Worm (Caenorhabditis elegans) whole organism, early embryonic: ENCODE measurements around the gene T11F8.5.
"Not testable (repeated sequence)": the region's sequence is repeated elsewhere in the genome, so short reads cannot be mapped to it uniquely, and the experiment has no call there.

ENCODE experiments used
- B0310.2 ChIP-seq: sonication (generic microtip); optimal IDR thresholded peaks from 2 replicates; lab custom pipeline; 2016; ENCODE audit warnings: mild to moderate bottlenecking, missing genetic modification characterization, missing compliant biosample characterization
- F13C5.2 ChIP-seq: sonication (generic microtip); optimal IDR thresholded peaks from 2 replicates; lab custom pipeline; 2017; ENCODE audit warnings: mild to moderate bottlenecking, missing genetic modification characterization, inconsistent platforms, missing compliant biosample characterization
- aly-1 ChIP-seq: sonication (generic microtip); optimal IDR thresholded peaks from 2 replicates; lab custom pipeline; 2016; ENCODE audit warnings: missing genetic modification characterization, missing compliant biosample characterization
- ama-1 ChIP-seq: fragments of 150-350 bp; optimal IDR thresholded peaks from 2 replicates; lab custom pipeline; 2014
- ceh-13 ChIP-seq: fragments of 200-800 bp; sonication (Bioruptor generic); optimal IDR thresholded peaks from 2 replicates; lab custom pipeline; 2018; ENCODE audit warnings: mild to moderate bottlenecking, missing genetic modification characterization, missing compliant biosample characterization
- ceh-36 ChIP-seq: sonication (generic microtip); optimal IDR thresholded peaks from 2 replicates; lab custom pipeline; 2016; ENCODE audit warnings: missing genetic modification characterization, inconsistent platforms, missing compliant biosample characterization
- ets-7 ChIP-seq: sonication (generic microtip); optimal IDR thresholded peaks from 2 replicates; lab custom pipeline; 2016; ENCODE audit warnings: missing genotype, missing genetic modification characterization, missing compliant biosample characterization
- flt-1 ChIP-seq: fragments of 200-800 bp; sonication (Bioruptor generic); IDR thresholded peaks from 2 replicates; pipeline ENCODE4 v1.3.6; 2022; ENCODE audit warnings: missing genetic modification characterization, missing compliant biosample characterization
- hmbx-1 ChIP-seq: sonication (generic microtip); optimal IDR thresholded peaks from 2 replicates; lab custom pipeline; 2016; ENCODE audit warnings: mild to moderate bottlenecking, missing genetic modification characterization, missing compliant biosample characterization
- hmg-4 ChIP-seq: fragments of 200-800 bp; sonication (Bioruptor generic); optimal IDR thresholded peaks from 2 replicates; lab custom pipeline; 2018; ENCODE audit warnings: mild to moderate bottlenecking, missing genetic modification characterization, missing compliant biosample characterization
- hnd-1 ChIP-seq: sonication (generic microtip); optimal IDR thresholded peaks from 2 replicates; lab custom pipeline; 2016; ENCODE audit warnings: missing genetic modification characterization, missing compliant biosample characterization
- pes-1 ChIP-seq: fragments of 200-800 bp; sonication (Bioruptor generic); IDR thresholded peaks from 2 replicates; pipeline ENCODE4 v1.3.6; 2022; ENCODE audit warnings: missing genetic modification reagents, missing genetic modification characterization, missing compliant biosample characterization
- scrt-1 ChIP-seq: fragments of 200-800 bp; sonication (Bioruptor generic); IDR thresholded peaks from 2 replicates; pipeline ENCODE4 v1.3.6; 2022; ENCODE audit warnings: missing genetic modification characterization, missing compliant biosample characterization
- sea-1 ChIP-seq: fragments of 200-800 bp; sonication (Bioruptor generic); conservative IDR thresholded peaks from 2 replicates; pipeline ENCODE4 v1.3.6; 2022; ENCODE audit warnings: missing genetic modification characterization, missing compliant biosample characterization
- tbx-11 ChIP-seq: fragments of 200-800 bp; sonication (Bioruptor generic); IDR thresholded peaks from 2 replicates; pipeline ENCODE4 v1.3.6; 2022; ENCODE audit warnings: missing genetic modification characterization, missing compliant biosample characterization
- tbx-37 ChIP-seq: fragments of 200-800 bp; sonication (Bioruptor generic); conservative IDR thresholded peaks from 2 replicates; pipeline ENCODE4 v1.3.6; 2022; ENCODE audit warnings: missing genetic modification reagents, missing genetic modification characterization, missing compliant biosample characterization
- tra-4 ChIP-seq: sonication (generic microtip); optimal IDR thresholded peaks from 2 replicates; lab custom pipeline; 2017; ENCODE audit warnings: missing genetic modification characterization, missing compliant biosample characterization

T11F8.5 gene

DNA sequence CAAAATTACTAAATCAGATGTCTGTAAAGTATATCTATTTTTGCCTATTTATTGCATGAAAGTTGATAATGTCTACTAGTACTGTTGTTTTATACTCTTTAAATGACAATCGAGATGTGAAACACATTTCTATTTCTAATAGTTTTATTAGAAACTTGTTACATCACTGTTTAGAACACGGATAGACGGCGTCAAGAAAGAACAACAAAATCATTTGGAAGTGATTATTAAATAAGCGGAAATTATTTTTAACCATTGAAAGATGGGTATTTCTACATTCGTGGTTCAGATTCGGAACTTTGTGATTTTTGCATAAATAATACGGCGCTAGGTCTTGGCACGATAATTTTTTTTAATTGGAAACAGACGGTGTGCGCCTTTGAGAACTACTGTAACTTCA is 9.7 kb upstream of the T11F8.5 start:
- TF ChIP-seq F13C5.2 (tag; lab: Kevin White, UChicago) (no peak), tbx-11 (GFP tag; lab: Robert Waterston, UW) (no peak), aly-1 (tag; lab: Kevin White, UChicago) (no peak), B0310.2 (tag; lab: Kevin White, UChicago) (no peak), ets-7 (tag; lab: Kevin White, UChicago) (no peak)

DNA sequence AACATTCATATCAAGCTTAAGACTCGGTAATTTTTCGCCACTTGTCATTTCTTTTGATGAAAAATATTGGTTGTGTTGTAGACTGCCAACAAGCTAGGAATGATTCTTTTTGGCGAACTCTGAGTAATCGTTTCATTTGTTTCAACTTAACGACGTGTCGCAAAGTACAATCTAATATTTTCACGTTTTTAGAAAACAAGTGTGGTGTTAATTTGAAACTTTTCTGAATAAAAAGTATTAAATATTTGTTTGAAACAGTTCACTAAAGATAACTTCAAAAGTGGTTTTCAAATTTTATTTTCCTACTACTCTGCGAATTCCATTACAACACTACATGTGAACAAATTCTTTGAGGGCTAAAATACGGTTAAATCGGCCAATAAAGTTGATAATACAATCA is 6.4 kb upstream of the T11F8.5 start, which contains the start of gene T11F8.4:
Gene T11F8.4 (minus strand): TSS at position 101 of the 400 bp plus-strand sequence.
- TF ChIP-seq flt-1 (GFP tag; lab: Robert Waterston, UW): no peak
- TF ChIP-seq F13C5.2 (tag; lab: Kevin White, UChicago): no peak

DNA sequence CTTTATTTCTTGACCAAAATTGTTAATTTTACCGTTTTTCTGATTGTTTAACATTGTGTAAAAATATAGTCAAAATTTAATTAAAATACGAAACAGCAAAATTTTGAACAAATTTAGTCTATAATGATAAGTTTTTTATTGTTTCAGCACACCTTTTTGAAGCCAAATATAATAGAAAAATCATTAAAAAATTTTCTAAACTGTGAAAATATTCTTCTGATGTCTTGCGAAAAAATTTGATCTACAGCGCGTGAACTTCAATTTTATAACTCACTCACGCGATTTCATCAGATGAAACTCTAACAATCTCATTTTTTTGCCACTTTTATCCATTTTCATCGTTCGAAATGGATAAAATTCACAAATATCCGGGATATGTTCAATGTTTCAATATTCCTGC is 3.5 kb upstream of the T11F8.5 start, which contains the start of gene T11F8.1:
Gene T11F8.1 (plus strand): TSS at position 301 of the 400 bp plus-strand sequence.
- TF ChIP-seq ceh-36 (tag; lab: Kevin White, UChicago) (no peak), flt-1 (GFP tag; lab: Robert Waterston, UW) (no peak), scrt-1 (no peak), tbx-11 (GFP tag; lab: Robert Waterston, UW) (no peak), ceh-13 (GFP tag; lab: Kevin White, UChicago) (no peak), hmbx-1 (tag; lab: Kevin White, UChicago) (no peak), B0310.2 (tag; lab: Kevin White, UChicago) (no peak), F13C5.2 (tag; lab: Kevin White, UChicago) (no peak), pes-1 (GFP tag; lab: Robert Waterston, UW) (no peak), tra-4 (tag; lab: Kevin White, UChicago) (no peak), ets-7 (tag; lab: Kevin White, UChicago) (no peak), sea-1 (GFP tag; lab: Robert Waterston, UW) (no peak), tbx-37 (GFP tag; lab: Robert Waterston, UW) (no peak), hnd-1 (tag; lab: Kevin White, UChicago) (no peak), hmg-4 (GFP tag; lab: Kevin White, UChicago) (no peak), ama-1 (no peak), aly-1 (tag; lab: Kevin White, UChicago) (no peak)

DNA sequence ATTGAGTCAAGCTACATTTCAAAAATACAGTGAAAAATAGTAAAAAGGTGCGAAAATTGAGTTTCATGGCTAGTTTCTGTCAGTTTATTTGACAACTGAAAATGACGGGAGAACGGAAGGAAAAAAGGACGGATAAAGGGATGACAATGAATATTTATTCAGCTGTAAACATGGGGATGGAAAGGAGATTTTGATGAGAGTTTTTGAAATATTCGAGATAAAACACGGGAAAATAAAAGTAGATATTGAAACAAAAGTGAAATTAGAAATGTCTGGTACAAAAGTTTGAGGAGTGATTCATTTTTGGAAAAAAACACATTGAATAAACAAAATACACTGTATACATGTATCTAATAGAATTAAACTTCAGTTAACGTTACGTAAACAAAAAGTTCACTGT is 592 bp upstream of the T11F8.5 start, which contains the start of gene T11F8.12:
Gene T11F8.12 (minus strand): TSS at position 101 of the 400 bp plus-strand sequence.
- no peak for TF ChIP-seq scrt-1
- no peak for TF ChIP-seq ceh-13 (GFP tag; lab: Kevin White, UChicago)
- TF ChIP-seq hnd-1 (tag; lab: Kevin White, UChicago): no peak
- no peak for TF ChIP-seq ets-7 (tag; lab: Kevin White, UChicago)
- TF ChIP-seq B0310.2 (tag; lab: Kevin White, UChicago): no peak
- no peak for TF ChIP-seq pes-1 (GFP tag; lab: Robert Waterston, UW)
- no peak for TF ChIP-seq sea-1 (GFP tag; lab: Robert Waterston, UW)
- no peak for TF ChIP-seq aly-1 (tag; lab: Kevin White, UChicago)
- TF ChIP-seq tra-4 (tag; lab: Kevin White, UChicago): no peak
- no peak for TF ChIP-seq flt-1 (GFP tag; lab: Robert Waterston, UW)

DNA sequence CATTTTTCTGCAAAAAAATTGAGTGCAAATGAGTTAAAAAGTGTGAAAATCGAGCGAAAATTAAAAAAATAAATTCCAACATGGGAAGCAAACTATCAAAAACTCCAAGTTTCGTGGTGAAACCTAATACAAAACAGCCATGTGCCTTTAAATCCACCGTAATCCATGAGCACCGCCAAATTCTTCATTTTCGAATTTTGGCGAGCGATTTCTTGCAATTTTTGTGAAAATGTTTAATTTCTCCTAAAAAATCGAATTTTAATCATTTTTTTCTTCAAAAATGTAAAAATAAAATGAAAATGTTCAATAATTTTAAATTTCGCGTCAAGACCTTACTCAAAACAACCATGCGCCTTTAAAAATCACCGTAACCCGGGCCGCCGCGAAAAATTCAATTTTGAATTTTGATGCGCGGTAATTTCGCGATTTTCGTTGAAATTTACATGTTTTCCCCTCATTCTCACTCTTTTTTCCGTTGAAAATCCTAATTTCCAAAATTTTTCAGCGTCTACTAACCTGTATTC is 3.4 kb downstream of the T11F8.5 start, which contains the start of the genes snpc-3.1 and puf-7:
Gene snpc-3.1 (minus strand): TSS at position 51 of the 524 bp plus-strand sequence.
Gene puf-7 (plus strand): TSS at position 506 of the 524 bp plus-strand sequence.
- TF ChIP-seq hmg-4 (GFP tag; lab: Kevin White, UChicago); ets-7 (tag; lab: Kevin White, UChicago); tbx-11 (GFP tag; lab: Robert Waterston, UW): not testable (repeated sequence)

DNA sequence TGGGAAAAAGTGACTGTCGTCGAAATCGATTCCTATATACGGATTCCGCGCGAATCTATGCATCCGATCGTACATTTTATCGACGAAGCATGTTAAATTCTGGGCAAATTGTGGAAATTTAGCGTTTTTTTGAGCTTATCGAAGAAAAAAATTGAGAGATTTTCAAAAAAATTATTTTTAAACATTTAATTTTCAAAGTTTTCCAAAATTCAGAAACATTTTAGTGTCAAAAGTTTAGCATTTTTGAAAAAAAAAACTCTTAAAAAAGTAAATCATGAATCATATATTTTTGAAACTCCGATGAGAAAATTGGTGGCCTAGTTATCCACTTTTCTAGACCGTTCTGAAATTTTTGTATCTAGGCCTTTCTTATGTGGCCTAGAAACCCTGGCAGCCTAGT is 8.2 kb downstream of the T11F8.5 start, which contains the start of gene B0273.115:
Gene B0273.115 (minus strand): TSS at position 101 of the 400 bp plus-strand sequence.
- not testable (repeated sequence) for TF ChIP-seq tra-4 (tag; lab: Kevin White, UChicago); B0310.2 (tag; lab: Kevin White, UChicago); hmg-4 (GFP tag; lab: Kevin White, UChicago)

DNA sequence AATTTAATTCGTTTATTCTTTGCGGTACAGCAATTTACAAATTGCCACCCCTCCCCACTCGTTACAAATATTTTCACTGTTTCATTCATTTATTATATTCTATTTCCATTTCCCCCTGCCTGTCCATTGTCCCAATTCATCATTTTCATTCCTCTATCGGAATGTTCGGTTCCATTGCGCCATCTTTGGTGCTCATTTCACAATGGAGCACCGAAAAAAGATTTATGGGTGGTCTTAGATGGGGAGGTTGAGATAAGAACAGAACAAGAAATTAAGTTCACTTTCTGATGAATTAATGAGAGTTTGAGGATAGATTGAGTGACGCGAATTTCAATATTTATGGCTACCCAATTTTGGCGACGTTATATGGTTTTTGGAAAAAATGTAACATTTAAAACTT is 9.4 kb downstream of the T11F8.5 start:
- TF ChIP-seq F13C5.2 (tag; lab: Kevin White, UChicago): no peak
- TF ChIP-seq flt-1 (GFP tag; lab: Robert Waterston, UW): no peak
- no peak for TF ChIP-seq ama-1
- TF ChIP-seq ceh-36 (tag; lab: Kevin White, UChicago): no peak
- TF ChIP-seq hmbx-1 (tag; lab: Kevin White, UChicago): no peak
- no peak for TF ChIP-seq aly-1 (tag; lab: Kevin White, UChicago)

DNA sequence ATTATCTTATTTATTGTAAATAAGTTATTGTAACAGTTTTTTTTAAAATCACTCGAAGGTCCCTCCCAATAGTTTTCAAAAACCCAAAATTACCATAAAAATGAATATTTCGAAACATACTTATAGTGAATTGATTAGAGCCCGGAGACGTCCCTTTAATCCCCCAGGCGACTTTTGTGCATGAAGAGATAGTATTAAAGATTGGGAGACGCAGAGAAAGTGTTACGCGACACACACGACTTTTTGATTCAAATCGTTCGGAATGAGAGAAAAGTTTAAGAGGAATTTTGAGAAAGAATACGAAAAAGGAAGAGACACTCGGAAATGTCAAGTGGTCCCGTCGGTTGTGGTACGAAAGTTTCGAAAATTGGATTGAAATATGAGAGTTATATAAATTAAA is 10.3 kb downstream of the T11F8.5 start:
- TF ChIP-seq ceh-13 (GFP tag; lab: Kevin White, UChicago) (no peak), tbx-11 (GFP tag; lab: Robert Waterston, UW) (no peak), flt-1 (GFP tag; lab: Robert Waterston, UW) (no peak), ama-1 (no peak), hmg-4 (GFP tag; lab: Kevin White, UChicago) (no peak), tbx-37 (GFP tag; lab: Robert Waterston, UW) (no peak), ceh-36 (tag; lab: Kevin White, UChicago) (no peak), hnd-1 (tag; lab: Kevin White, UChicago) (no peak), F13C5.2 (tag; lab: Kevin White, UChicago) (no peak), aly-1 (tag; lab: Kevin White, UChicago) (no peak), pes-1 (GFP tag; lab: Robert Waterston, UW) (no peak), scrt-1 (no peak)
